Worm (Caenorhabditis elegans) whole organism, late embryonic: ENCODE measurements around the gene K10B2.4.

Experiments used
- C38D4.7 ChIP-seq: fragments of 200-800 bp; sonication (Bioruptor generic); optimal IDR thresholded peaks from 2 replicates; lab custom pipeline; 2018; ENCODE audit warnings: mild to moderate bottlenecking, missing genetic modification characterization, moderate library complexity, missing compliant biosample characterization
- F13H6.1 ChIP-seq: sonication (generic microtip); optimal IDR thresholded peaks from 2 replicates; lab custom pipeline; 2016; ENCODE audit warnings: missing genetic modification characterization, missing compliant biosample characterization
- K02D7.2 ChIP-seq: sonication (generic microtip); optimal IDR thresholded peaks from 2 replicates; lab custom pipeline; 2017; ENCODE audit warnings: mild to moderate bottlenecking, missing genetic modification characterization, missing compliant biosample characterization
- K09A11.1 ChIP-seq: sonication (generic microtip); optimal IDR thresholded peaks from 2 replicates; lab custom pipeline; 2017; ENCODE audit warnings: antibody characterized with exemption, mild to moderate bottlenecking, missing genetic modification characterization, missing compliant biosample characterization; ENCODE audit not compliant: insufficient read depth
- ceh-18 ChIP-seq: sonication (generic microtip); optimal IDR thresholded peaks from 2 replicates; lab custom pipeline; 2016; ENCODE audit warnings: missing genetic modification characterization, missing compliant biosample characterization
- ceh-19 ChIP-seq: fragments of 200-800 bp; sonication (Bioruptor generic); optimal IDR thresholded peaks from 2 replicates; lab custom pipeline; 2018; ENCODE audit warnings: mild to moderate bottlenecking, missing genetic modification characterization, missing compliant biosample characterization
- ceh-2 ChIP-seq: sonication (generic microtip); optimal IDR thresholded peaks from 2 replicates; lab custom pipeline; 2016; ENCODE audit warnings: missing genotype, missing genetic modification characterization, missing compliant biosample characterization
- ceh-22 ChIP-seq: sonication (generic microtip); optimal IDR thresholded peaks from 2 replicates; lab custom pipeline; 2017; ENCODE audit warnings: missing biosample characterization, missing genetic modification characterization
- ceh-31 ChIP-seq: sonication (generic microtip); optimal IDR thresholded peaks from 2 replicates; lab custom pipeline; 2016; ENCODE audit warnings: missing genetic modification characterization, missing compliant biosample characterization
- ceh-34 ChIP-seq: sonication (generic microtip); optimal IDR thresholded peaks from 2 replicates; lab custom pipeline; 2016; ENCODE audit warnings: mild to moderate bottlenecking, missing genetic modification characterization, missing compliant biosample characterization
- ceh-48 ChIP-seq: sonication (generic microtip); optimal IDR thresholded peaks from 2 replicates; lab custom pipeline; 2016; ENCODE audit warnings: missing genetic modification characterization, inconsistent platforms, missing compliant biosample characterization
- ceh-6 ChIP-seq: fragments of 200-800 bp; sonication (Bioruptor generic); optimal IDR thresholded peaks from 2 replicates; lab custom pipeline; 2018; ENCODE audit warnings: mild to moderate bottlenecking, missing genetic modification characterization, missing compliant biosample characterization
- dve-1 ChIP-seq: sonication (generic microtip); optimal IDR thresholded peaks from 2 replicates; lab custom pipeline; 2017; ENCODE audit warnings: antibody characterized with exemption, mild to moderate bottlenecking, missing genetic modification characterization, missing compliant biosample characterization
- elt-4 ChIP-seq: sonication (generic microtip); optimal IDR thresholded peaks from 2 replicates; lab custom pipeline; 2016; ENCODE audit warnings: missing genetic modification characterization, missing compliant biosample characterization
- ets-4 ChIP-seq: sonication (generic microtip); optimal IDR thresholded peaks from 2 replicates; lab custom pipeline; 2016; ENCODE audit warnings: missing genetic modification characterization, missing compliant biosample characterization
- eyg-1 ChIP-seq: sonication (generic microtip); optimal IDR thresholded peaks from 2 replicates; lab custom pipeline; 2016; ENCODE audit warnings: missing genotype, missing genetic modification characterization, missing compliant biosample characterization
- fax-1 ChIP-seq: sonication (generic microtip); optimal IDR thresholded peaks from 2 replicates; lab custom pipeline; 2016; ENCODE audit warnings: missing genotype, missing genetic modification characterization, missing compliant biosample characterization
- fkh-6 ChIP-seq: sonication (generic microtip); optimal IDR thresholded peaks from 2 replicates; lab custom pipeline; 2016; ENCODE audit warnings: missing genetic modification characterization, missing compliant biosample characterization
- gmeb-2 ChIP-seq: sonication (generic microtip); optimal IDR thresholded peaks from 2 replicates; lab custom pipeline; 2016; ENCODE audit warnings: missing genetic modification characterization, inconsistent platforms, missing compliant biosample characterization
- lin-11 ChIP-seq: fragments of 200-800 bp; sonication (Bioruptor generic); optimal IDR thresholded peaks from 2 replicates; lab custom pipeline; 2018; ENCODE audit warnings: mild to moderate bottlenecking, missing genetic modification characterization, missing compliant biosample characterization
- nhr-11 ChIP-seq: fragments of 150-350 bp; optimal IDR thresholded peaks from 2 replicates; lab custom pipeline; 2014; ENCODE audit warnings: missing biosample characterization, missing genetic modification characterization
- nhr-232 ChIP-seq: sonication (generic microtip); optimal IDR thresholded peaks from 2 replicates; lab custom pipeline; 2016; ENCODE audit warnings: missing genetic modification characterization, missing compliant biosample characterization
- pag-3 ChIP-seq: sonication (generic microtip); optimal IDR thresholded peaks from 2 replicates; lab custom pipeline; 2016; ENCODE audit warnings: missing compliant biosample characterization, missing genetic modification characterization, borderline replicate concordance
- pax-1 ChIP-seq: fragments of 150-350 bp; optimal IDR thresholded peaks from 2 replicates; lab custom pipeline; 2014; ENCODE audit warnings: missing biosample characterization, missing genetic modification characterization
- pha-2 ChIP-seq: sonication (generic microtip); optimal IDR thresholded peaks from 2 replicates; lab custom pipeline; 2017; ENCODE audit warnings: mild to moderate bottlenecking, missing genetic modification characterization, missing compliant biosample characterization
- pha-4 ChIP-seq: fragments of 150-350 bp; optimal IDR thresholded peaks from 2 replicates; lab custom pipeline; 2018; ENCODE audit warnings: missing biosample characterization, missing genetic modification reagents, missing genetic modification characterization
- pros-1 ChIP-seq: fragments of 150-350 bp; optimal IDR thresholded peaks from 2 replicates; lab custom pipeline; 2014; ENCODE audit warnings: missing biosample characterization, missing genetic modification reagents, missing genetic modification characterization
- ref-2 ChIP-seq: sonication (generic microtip); optimal IDR thresholded peaks from 2 replicates; lab custom pipeline; 2016; ENCODE audit warnings: missing genetic modification characterization, missing compliant biosample characterization
- rnt-1 ChIP-seq: sonication (generic microtip); optimal IDR thresholded peaks from 2 replicates; lab custom pipeline; 2016; ENCODE audit warnings: missing genetic modification characterization, missing compliant biosample characterization
- sox-4 ChIP-seq: sonication (generic microtip); optimal IDR thresholded peaks from 2 replicates; lab custom pipeline; 2017; ENCODE audit warnings: mild to moderate bottlenecking, missing genetic modification characterization, inconsistent platforms, missing compliant biosample characterization
- syd-9 ChIP-seq: sonication (generic microtip); optimal IDR thresholded peaks from 2 replicates; lab custom pipeline; 2016; ENCODE audit warnings: mild to moderate bottlenecking, missing genetic modification characterization, moderate library complexity, missing compliant biosample characterization
- tbx-2 ChIP-seq: sonication (generic microtip); optimal IDR thresholded peaks from 2 replicates; lab custom pipeline; 2016; ENCODE audit warnings: missing genetic modification characterization, missing compliant biosample characterization
- tbx-7 ChIP-seq: sonication (generic microtip); optimal IDR thresholded peaks from 2 replicates; lab custom pipeline; 2016; ENCODE audit warnings: missing genotype, missing genetic modification characterization, missing compliant biosample characterization
- unc-55 ChIP-seq: sonication (generic microtip); optimal IDR thresholded peaks from 2 replicates; lab custom pipeline; 2017; ENCODE audit warnings: missing biosample characterization, missing genetic modification reagents, missing genetic modification characterization
- zip-5 ChIP-seq: sonication (generic microtip); optimal IDR thresholded peaks from 2 replicates; lab custom pipeline; 2016; ENCODE audit warnings: missing genetic modification characterization, missing compliant biosample characterization

The K10B2.4 gene

ce11 chrII:6403233-6403632, 42.5 kb upstream of the K10B2.4 start, which contains the start of gene T25D10.1:
Gene T25D10.1 (plus strand): TSS chrII:6403401.
- TF ChIP-seq gmeb-2 (no peak), pha-2 (tag; lab: Kevin White, UChicago) (no peak), eyg-1 (tag; lab: Kevin White, UChicago) (no peak), syd-9 (tag; lab: Kevin White, UChicago) (no peak), fax-1 (tag; lab: Kevin White, UChicago) (no peak), rnt-1 (no peak), ceh-48 (tag; lab: Kevin White, UChicago) (no peak), ref-2 (tag; lab: Kevin White, UChicago) (no peak), C38D4.7 (GFP tag; lab: Kevin White, UChicago) (no peak), K09A11.1 (tag; lab: Kevin White, UChicago) (no peak), tbx-2 (no peak), ceh-31 (tag; lab: Kevin White, UChicago) (no peak), ceh-6 (GFP tag; lab: Kevin White, UChicago) (no peak), ceh-2 (tag; lab: Kevin White, UChicago) (no peak)
- TF ChIP-seq, all 69 proteins: peak for 0

ce11 chrII:6401649-6402048, 40.9 kb upstream of the K10B2.4 start, which contains the start of gene btb-2:
Gene btb-2 (plus strand): TSS chrII:6401949.
- no peak for TF ChIP-seq nhr-232 (tag; lab: Kevin White, UChicago)
- no peak for TF ChIP-seq dve-1 (tag; lab: Kevin White, UChicago)
- no peak for TF ChIP-seq ref-2 (tag; lab: Kevin White, UChicago)
- TF ChIP-seq elt-4 (tag; lab: Kevin White, UChicago) = no peak
- no peak for TF ChIP-seq sox-4 (tag; lab: Kevin White, UChicago)
- no peak for TF ChIP-seq F13H6.1
- TF ChIP-seq rnt-1 = no peak
- no peak for TF ChIP-seq nhr-11
- no peak for TF ChIP-seq lin-11 (tag; lab: Kevin White, UChicago)
- no peak for TF ChIP-seq pha-4 (tag; lab: Kevin White, UChicago)
- TF ChIP-seq pax-1 (tag; lab: Kevin White, UChicago) = no peak
- TF ChIP-seq ceh-19 = no peak
- TF ChIP-seq pag-3 (tag; lab: Kevin White, UChicago) = no peak
- no peak for TF ChIP-seq K02D7.2 (tag; lab: Kevin White, UChicago)
- TF ChIP-seq ceh-18 (tag; lab: Kevin White, UChicago) = no peak
- TF ChIP-seq, all 69 proteins: peak for 0

DNA sequence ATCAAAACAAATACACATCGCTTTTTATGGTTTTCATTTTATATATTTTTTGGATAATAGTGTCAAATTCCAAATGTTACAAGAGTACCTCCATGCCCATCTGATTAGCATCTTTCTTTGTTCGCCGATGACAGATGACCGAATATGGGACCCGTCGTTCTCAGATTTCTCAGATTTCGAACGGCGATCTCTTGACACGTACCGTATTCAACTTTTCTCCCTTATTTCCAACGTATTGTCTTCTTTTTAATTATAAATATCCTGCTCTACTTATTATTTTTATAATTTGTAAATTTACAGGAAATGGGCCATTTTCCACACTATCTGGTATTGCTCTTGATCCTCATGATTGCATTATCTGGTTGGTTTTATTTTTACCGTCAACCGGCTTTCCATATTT, 37.6 kb upstream of the K10B2.4 start, which contains the start of gene zig-10:
Gene zig-10 (plus strand): TSS at position 301 of the 400 bp plus-strand sequence.
- TF ChIP-seq ceh-22 (tag; lab: Kevin White, UChicago) (no peak), ets-4 (tag; lab: Kevin White, UChicago) (no peak), pha-4 (tag; lab: Kevin White, UChicago) (no peak), tbx-7 (no peak), ceh-48 (tag; lab: Kevin White, UChicago) (no peak)

DNA sequence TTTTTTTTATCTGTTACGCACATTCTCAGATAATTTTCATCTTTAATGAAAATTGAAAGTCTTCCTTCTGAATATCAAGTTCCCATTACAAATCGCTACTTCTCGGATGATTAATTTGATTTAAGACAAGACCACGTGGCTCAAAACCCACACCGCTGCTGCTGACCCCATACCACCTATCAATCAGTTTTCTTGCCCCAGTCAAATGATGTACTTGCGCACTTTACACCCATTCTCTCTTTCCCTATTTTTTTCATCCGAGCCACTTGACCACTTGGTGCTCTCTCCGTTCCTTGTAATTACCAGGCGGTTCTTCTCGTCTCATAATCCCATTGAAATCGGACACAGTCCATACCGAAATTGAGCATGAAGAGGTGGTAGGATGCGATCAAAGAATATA, 33.3 kb upstream of the K10B2.4 start:
- no peak for TF ChIP-seq ceh-34
- TF ChIP-seq unc-55 (GFP tag; lab: Kevin White, UChicago) = peak; percentile 52
- no peak for TF ChIP-seq pros-1
- TF ChIP-seq tbx-2 = no peak

ce11 chrII:6391195-6391594, 30.4 kb upstream of the K10B2.4 start, which contains the start of gene F58F12.3:
Gene F58F12.3 (minus strand): TSS chrII:6391295.
- TF ChIP-seq pax-1 (tag; lab: Kevin White, UChicago) (no peak), fax-1 (tag; lab: Kevin White, UChicago) (no peak), nhr-232 (tag; lab: Kevin White, UChicago) (no peak), zip-5 (no peak), fkh-6 (tag; lab: Kevin White, UChicago) (no peak)
